Fruit fly (Drosophila melanogaster) whole organism, embryonic: Measurements from ENCODE around the gene CG10761.

Experiments
- Atf6 ChIP-seq: fragments of 200-800 bp; sonication (Bioruptor generic); IDR thresholded peaks from 2 replicates; pipeline ENCODE4 v1.3.6; 2022; ENCODE audit warnings: missing biosample characterization, missing genetic modification characterization
- CG15269 ChIP-seq: fragments of 200-800 bp; sonication (Bioruptor generic); optimal IDR thresholded peaks from 2 replicates; lab custom pipeline; 2018; ENCODE audit warnings: missing biosample characterization, mild to moderate bottlenecking, missing genetic modification characterization, moderate library complexity
- CG18011 ChIP-seq: fragments of 200-800 bp; sonication (Bioruptor generic); optimal IDR thresholded peaks from 2 replicates; lab custom pipeline; 2017; ENCODE audit warnings: missing biosample characterization, missing genetic modification characterization, mild to moderate bottlenecking, moderate library complexity, missing genotype
- CG6254 ChIP-seq: fragments of 200-800 bp; sonication (Bioruptor generic); optimal IDR thresholded peaks from 3 replicates; lab custom pipeline; 2017; ENCODE audit warnings: mild to moderate bottlenecking, missing biosample characterization, missing genetic modification reagents, missing genetic modification characterization
- Fer1 ChIP-seq: fragments of 200-800 bp; sonication (Bioruptor generic); optimal IDR thresholded peaks from 2 replicates; lab custom pipeline; 2017; ENCODE audit warnings: missing biosample characterization, mild to moderate bottlenecking, missing genetic modification characterization
- cas ChIP-seq: fragments of 200-800 bp; sonication (Bioruptor generic); IDR thresholded peaks from 2 replicates; pipeline ENCODE4 v1.3.6; 2022; ENCODE audit warnings: missing biosample characterization, missing genetic modification characterization
- gsb-n ChIP-seq: fragments of 200-800 bp; sonication (Bioruptor generic); optimal IDR thresholded peaks from 3 replicates; lab custom pipeline; 2018; ENCODE audit warnings: missing biosample characterization, mild to moderate bottlenecking, missing genetic modification characterization
- hkb ChIP-seq, 2 experiments: fragments of 200-800 bp in 1 of 2; fragments of >200 bp in 1 of 2; sonication (Bioruptor generic) in 1 of 2; IDR thresholded peaks in 1 of 2; optimal IDR thresholded peaks in 1 of 2; 2 replicates each; pipeline versions ENCODE4 v1.3.6 to Lab custom; 2017 to 2022; ENCODE audit warnings: missing biosample characterization in 1 of 2, missing genetic modification characterization in 1 of 2
- lilli ChIP-seq: fragments of 200-800 bp; sonication (Bioruptor generic); optimal IDR thresholded peaks from 3 replicates; lab custom pipeline; 2016; ENCODE audit warnings: missing biosample characterization, missing genetic modification characterization
- org-1 ChIP-seq: fragments of 200-800 bp; sonication (Bioruptor generic); optimal IDR thresholded peaks from 2 replicates; lab custom pipeline; 2017; ENCODE audit warnings: missing biosample characterization, missing genetic modification characterization

DNA sequence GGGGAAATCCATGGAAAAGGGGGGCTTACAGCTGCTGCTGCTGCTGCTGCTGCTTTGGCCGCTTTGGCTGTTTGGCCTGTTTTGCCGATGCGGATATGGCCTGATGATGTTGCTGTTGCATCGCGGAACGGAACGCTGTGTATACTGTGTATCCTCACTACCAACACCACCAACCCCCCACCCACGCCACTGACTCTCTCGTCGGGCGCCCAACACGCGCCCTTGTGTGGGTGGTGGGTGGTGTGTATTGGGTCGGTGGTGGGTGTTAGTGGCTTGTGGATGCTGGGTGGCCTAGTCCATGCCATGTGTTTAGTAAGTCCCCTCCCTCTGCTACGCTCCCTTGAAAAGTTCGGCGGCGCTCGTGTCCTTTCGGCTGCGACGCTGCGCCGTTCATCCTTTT is 15.2 kb upstream of the CG10761 start:
- TF ChIP-seq lilli (no peak), hkb (optimal IDR thresholded peaks at IDR 0.05; lab: Kevin White, UChicago) (no peak), hkb (GFP tag; IDR thresholded peaks at IDR 0.05; lab: Robert Waterston, UW) (no peak), CG6254 (GFP tag; lab: Kevin White, UChicago) (no peak), org-1 (no peak), Fer1 (GFP tag; lab: Kevin White, UChicago) (no peak), gsb-n (tag; lab: Kevin White, UChicago) (no peak), CG18011 (GFP tag; lab: Kevin White, UChicago) (no peak), CG15269 (tag; lab: Kevin White, UChicago) (no peak), cas (GFP tag; lab: Robert Waterston, UW) (no peak), Atf6 (no peak)
